Fruit fly (Drosophila melanogaster) whole organism, prepupa: Measurements from ENCODE around the gene Cht11.

ENCODE experiments used
- Blimp-1 ChIP-seq: fragments of 200-800 bp; sonication (Bioruptor generic); optimal IDR thresholded peaks from 3 replicates; lab custom pipeline; 2017; ENCODE audit warnings: missing biosample characterization, missing genetic modification characterization, mild to moderate bottlenecking, moderate library complexity, missing genetic modification reagents
- CG10631 ChIP-seq: fragments of 200-800 bp; sonication (Bioruptor generic); optimal IDR thresholded peaks from 2 replicates; lab custom pipeline; 2016; ENCODE audit warnings: missing biosample characterization, missing genetic modification characterization
- CG10669 ChIP-seq: fragments of 200-800 bp; sonication (Bioruptor generic); optimal IDR thresholded peaks from 3 replicates; lab custom pipeline; 2018; ENCODE audit warnings: missing biosample characterization, mild to moderate bottlenecking, missing genetic modification characterization, moderate library complexity
- CG11294 ChIP-seq: fragments of 200-800 bp; sonication (Bioruptor generic); IDR thresholded peaks from 2 replicates; pipeline ENCODE4 v1.3.6; 2022; ENCODE audit warnings: missing biosample characterization, missing genetic modification characterization
- CG11762 ChIP-seq: fragments of 200-800 bp; sonication (Bioruptor generic); optimal IDR thresholded peaks from 3 replicates; lab custom pipeline; 2016; ENCODE audit warnings: missing biosample characterization, missing genetic modification characterization; ENCODE audit not compliant: insufficient read depth
- CG11902 ChIP-seq: fragments of 200-800 bp; sonication (Bioruptor generic); optimal IDR thresholded peaks from 3 replicates; lab custom pipeline; 2016; ENCODE audit warnings: missing biosample characterization, missing genetic modification characterization
- CG15336 ChIP-seq: fragments of 200-800 bp; sonication (Bioruptor generic); IDR thresholded peaks from 2 replicates; pipeline ENCODE4 v1.3.6; 2022; ENCODE audit warnings: missing biosample characterization, missing genetic modification characterization
- CG1621 ChIP-seq: fragments of 200-800 bp; sonication (Bioruptor generic); optimal IDR thresholded peaks from 3 replicates; lab custom pipeline; 2018; ENCODE audit warnings: missing biosample characterization, mild to moderate bottlenecking, missing genetic modification characterization
- CG16779 ChIP-seq: fragments of 200-800 bp; sonication (Bioruptor generic); optimal IDR thresholded peaks from 3 replicates; lab custom pipeline; 2017; ENCODE audit warnings: missing biosample characterization, mild to moderate bottlenecking, missing genetic modification characterization
- CG3032 ChIP-seq: fragments of 200-800 bp; optimal IDR thresholded peaks from 2 replicates; lab custom pipeline; 2019; ENCODE audit warnings: missing biosample characterization, mild to moderate bottlenecking, missing genetic modification characterization, moderate library complexity
- CG31627 ChIP-seq: fragments of 200-800 bp; sonication (Bioruptor generic); optimal IDR thresholded peaks from 3 replicates; lab custom pipeline; 2016; ENCODE audit warnings: missing biosample characterization, missing genetic modification characterization
- CG32006 ChIP-seq: fragments of 200-800 bp; sonication (Bioruptor generic); optimal IDR thresholded peaks from 3 replicates; lab custom pipeline; 2017; ENCODE audit warnings: missing biosample characterization, mild to moderate bottlenecking, missing genetic modification characterization
- CG34406 ChIP-seq: fragments of 200-800 bp; sonication (Bioruptor generic); optimal IDR thresholded peaks from 3 replicates; lab custom pipeline; 2016; ENCODE audit warnings: missing biosample characterization, missing genetic modification characterization
- CG4318 ChIP-seq: fragments of 200-800 bp; sonication (Bioruptor generic); optimal IDR thresholded peaks from 3 replicates; lab custom pipeline; 2017; ENCODE audit warnings: missing biosample characterization, mild to moderate bottlenecking, missing genetic modification characterization
- CG6163 ChIP-seq: fragments of 200-800 bp; sonication (Bioruptor generic); IDR thresholded peaks from 3 replicates; pipeline ENCODE4 v1.3.6; 2022; ENCODE audit warnings: missing biosample characterization, missing genetic modification characterization
- CG6792 ChIP-seq: fragments of 200-800 bp; sonication (Bioruptor generic); optimal IDR thresholded peaks from 3 replicates; lab custom pipeline; 2016; ENCODE audit warnings: missing biosample characterization, missing genetic modification characterization
- CG6854 ChIP-seq: fragments of 200-800 bp; sonication (Bioruptor generic); optimal IDR thresholded peaks from 2 replicates; lab custom pipeline; 2017; ENCODE audit warnings: missing biosample characterization, mild to moderate bottlenecking, missing genetic modification characterization
- CG7368 ChIP-seq: fragments of 200-800 bp; sonication (Bioruptor generic); optimal IDR thresholded peaks from 3 replicates; lab custom pipeline; 2016; ENCODE audit warnings: missing biosample characterization, missing genetic modification characterization
- CG8119 ChIP-seq: fragments of 200-800 bp; sonication (Bioruptor generic); IDR thresholded peaks from 3 replicates; pipeline ENCODE4 v1.3.6; 2022; ENCODE audit warnings: missing biosample characterization, missing genetic modification characterization
- CG8319 ChIP-seq: fragments of 200-800 bp; sonication (Bioruptor generic); optimal IDR thresholded peaks from 3 replicates; lab custom pipeline; 2016; ENCODE audit warnings: missing biosample characterization, missing genetic modification characterization
- CG8632 ChIP-seq: fragments of 200-800 bp; sonication (Bioruptor generic); optimal IDR thresholded peaks from 3 replicates; lab custom pipeline; 2016; ENCODE audit warnings: missing biosample characterization, missing genetic modification characterization
- CG9139 ChIP-seq: fragments of 200-800 bp; sonication (Bioruptor generic); optimal IDR thresholded peaks from 3 replicates; lab custom pipeline; 2017; ENCODE audit warnings: missing biosample characterization, mild to moderate bottlenecking, missing genetic modification characterization
- Eip75B ChIP-seq: fragments of 200-800 bp; sonication (Bioruptor generic); optimal IDR thresholded peaks from 3 replicates; lab custom pipeline; 2016; ENCODE audit warnings: missing biosample characterization, missing genetic modification characterization
- Eip78C ChIP-seq: fragments of 200-800 bp; sonication (Bioruptor generic); peaks from one replicate; lab custom pipeline; 2016; ENCODE audit warnings: missing biosample characterization, missing genetic modification characterization
- Eip93F ChIP-seq: fragments of 200-800 bp; sonication (Bioruptor generic); optimal IDR thresholded peaks from 2 replicates; lab custom pipeline; 2016; ENCODE audit warnings: missing biosample characterization, mild to moderate bottlenecking, missing genetic modification characterization
- Ets21C ChIP-seq: fragments of 200-800 bp; sonication (Bioruptor generic); optimal IDR thresholded peaks from 3 replicates; lab custom pipeline; 2016; ENCODE audit warnings: missing biosample characterization, missing genetic modification characterization
- Ets96B ChIP-seq: fragments of 200-800 bp; optimal IDR thresholded peaks from 2 replicates; lab custom pipeline; 2019; ENCODE audit warnings: missing biosample characterization, mild to moderate bottlenecking, missing genetic modification characterization, moderate library complexity
- Gug ChIP-seq: fragments of 200-800 bp; sonication (Bioruptor generic); IDR thresholded peaks from 2 replicates; pipeline ENCODE4 v1.3.6; 2022; ENCODE audit warnings: missing biosample characterization, missing genetic modification characterization
- Hr38 ChIP-seq: sonication (Bioruptor generic); optimal IDR thresholded peaks from 2 replicates; lab custom pipeline; 2016; ENCODE audit warnings: missing biosample characterization, missing genetic modification characterization
- Hr39 ChIP-seq: fragments of 200-800 bp; sonication (Bioruptor generic); optimal IDR thresholded peaks from 2 replicates; lab custom pipeline; 2016; ENCODE audit warnings: missing biosample characterization, missing genetic modification characterization
- Hr4 ChIP-seq: fragments of 200-800 bp; sonication (Bioruptor generic); optimal IDR thresholded peaks from 3 replicates; lab custom pipeline; 2016; ENCODE audit warnings: missing biosample characterization, missing genetic modification characterization
- Lpt ChIP-seq: fragments of 200-800 bp; sonication (Bioruptor generic); optimal IDR thresholded peaks from 3 replicates; lab custom pipeline; 2016; ENCODE audit warnings: missing biosample characterization, missing genetic modification characterization
- Met ChIP-seq: fragments of 200-800 bp; sonication (Bioruptor generic); optimal IDR thresholded peaks from 3 replicates; lab custom pipeline; 2016; ENCODE audit warnings: missing biosample characterization, missing genetic modification characterization
- Sox14 ChIP-seq: fragments of 200-800 bp; sonication (Bioruptor generic); optimal IDR thresholded peaks from 3 replicates; lab custom pipeline; 2016; ENCODE audit warnings: missing biosample characterization, missing genetic modification characterization
- achi ChIP-seq: fragments of 200-800 bp; sonication (Bioruptor generic); optimal IDR thresholded peaks from 3 replicates; lab custom pipeline; 2016; ENCODE audit warnings: missing biosample characterization, missing genetic modification characterization
- cyc ChIP-seq: fragments of 200-800 bp; sonication (Bioruptor generic); optimal IDR thresholded peaks from 3 replicates; lab custom pipeline; 2016; ENCODE audit warnings: missing biosample characterization, missing genetic modification characterization
- dsx ChIP-seq: fragments of 200-800 bp; optimal IDR thresholded peaks from 3 replicates; lab custom pipeline; 2019; ENCODE audit warnings: missing biosample characterization, mild to moderate bottlenecking, missing genetic modification characterization, moderate library complexity; ENCODE audit not compliant: poor library complexity, severe bottlenecking
- eg ChIP-seq: fragments of 200-800 bp; sonication (Bioruptor generic); IDR thresholded peaks from 3 replicates; pipeline ENCODE4 v1.3.6; 2022; ENCODE audit warnings: missing biosample characterization, missing genetic modification characterization
- esn ChIP-seq: fragments of 200-800 bp; sonication (Bioruptor generic); optimal IDR thresholded peaks from 2 replicates; lab custom pipeline; 2016; ENCODE audit warnings: missing biosample characterization, mild to moderate bottlenecking, missing genetic modification characterization, moderate library complexity
- fd59A ChIP-seq: fragments of 200-800 bp; sonication (Bioruptor generic); optimal IDR thresholded peaks from 2 replicates; lab custom pipeline; 2017; ENCODE audit warnings: missing biosample characterization, mild to moderate bottlenecking, missing genetic modification characterization, missing genetic modification reagents
- fd85E ChIP-seq: fragments of 200-800 bp; sonication (Bioruptor generic); optimal IDR thresholded peaks from 3 replicates; lab custom pipeline; 2016; ENCODE audit warnings: missing biosample characterization, missing genetic modification characterization
- fkh ChIP-seq: fragments of 200-800 bp; sonication (Bioruptor generic); optimal IDR thresholded peaks from 3 replicates; lab custom pipeline; 2017; ENCODE audit warnings: missing biosample characterization, mild to moderate bottlenecking, missing genetic modification characterization, moderate library complexity
- lz ChIP-seq: fragments of 200-800 bp; sonication (Bioruptor generic); optimal IDR thresholded peaks from 3 replicates; lab custom pipeline; 2016; ENCODE audit warnings: missing biosample characterization, missing genetic modification characterization
- net ChIP-seq: fragments of 200-800 bp; sonication (Bioruptor generic); optimal IDR thresholded peaks from 3 replicates; lab custom pipeline; 2016; ENCODE audit warnings: missing biosample characterization, missing genetic modification characterization
- pdm3 ChIP-seq: fragments of 200-800 bp; sonication (Bioruptor generic); optimal IDR thresholded peaks from 3 replicates; lab custom pipeline; 2016; ENCODE audit warnings: missing biosample characterization, missing genetic modification characterization
- salr ChIP-seq, 2 experiments: fragments of 200-800 bp; sonication (Bioruptor generic); optimal IDR thresholded peaks; 3 replicates each; lab custom pipeline; 2016 to 2018; ENCODE audit warnings: missing biosample characterization in 2 of 2, missing genetic modification characterization in 2 of 2, mild to moderate bottlenecking in 1 of 2
- spab ChIP-seq: fragments of 200-800 bp; sonication (Bioruptor generic); optimal IDR thresholded peaks from 2 replicates; lab custom pipeline; 2017; ENCODE audit warnings: missing biosample characterization, mild to moderate bottlenecking, missing genetic modification characterization, missing genetic modification reagents
- ss ChIP-seq, 2 experiments: fragments of 200-800 bp; sonication (Bioruptor generic); optimal IDR thresholded peaks; 2 replicates in 1 of 2; 3 replicates in 1 of 2; lab custom pipeline; 2017 to 2018; ENCODE audit warnings: mild to moderate bottlenecking in 2 of 2, missing biosample characterization in 2 of 2, missing genetic modification characterization in 2 of 2, moderate library complexity in 1 of 2
- svp ChIP-seq: fragments of 200-800 bp; sonication (Bioruptor generic); peaks from one replicate; lab custom pipeline; 2016; ENCODE audit warnings: missing biosample characterization, missing genetic modification characterization
- vri ChIP-seq: fragments of 200-800 bp; sonication (Bioruptor generic); optimal IDR thresholded peaks from 3 replicates; lab custom pipeline; 2016; ENCODE audit warnings: missing biosample characterization, mild to moderate bottlenecking, missing genetic modification characterization

The Cht11 gene

DNA sequence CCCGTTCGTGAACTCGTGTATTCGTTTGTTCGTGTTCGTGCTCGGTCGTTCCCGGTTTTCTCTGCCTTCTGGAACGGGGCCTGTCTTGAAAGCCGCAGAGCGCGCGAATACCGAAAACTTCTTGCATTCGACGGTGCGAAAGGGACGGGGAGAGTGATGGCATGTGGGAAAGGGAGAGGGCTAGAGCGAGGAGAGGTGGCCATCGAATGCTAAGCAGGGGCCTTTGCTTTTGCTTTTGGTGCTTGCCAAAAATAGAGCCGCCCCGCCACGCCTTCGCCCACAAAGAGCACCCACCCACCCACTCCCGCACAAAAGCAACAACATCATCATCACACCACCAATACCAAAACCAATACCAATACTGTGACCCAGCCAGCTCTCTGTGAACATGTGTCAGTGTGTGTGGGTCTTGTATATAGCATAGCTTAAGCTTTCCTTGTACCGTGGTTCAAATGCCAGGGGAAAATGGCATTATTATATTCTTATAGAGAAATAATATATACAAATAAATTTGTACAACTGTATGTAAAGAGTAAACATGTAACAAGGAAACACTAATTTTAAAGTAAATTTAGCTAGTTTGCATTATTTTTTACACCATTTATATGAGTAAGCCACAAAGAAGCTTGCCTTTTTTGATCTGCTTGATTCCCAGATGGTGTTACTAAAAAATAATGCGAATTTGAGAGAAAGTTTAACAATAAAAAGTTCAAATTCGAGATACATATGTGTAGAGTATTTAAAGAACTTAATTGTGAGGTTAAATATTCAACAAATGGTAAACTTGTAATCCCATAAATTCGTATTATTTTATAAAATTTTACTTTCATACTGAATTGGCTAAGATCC lies 18.1 kb upstream of the Cht11 start, which contains the start of gene CG14434:
CG14434 (minus strand) TSS at position 20 of the 849 bp plus-strand sequence.
- TF ChIP-seq CG8632 (GFP tag; lab: Kevin White, UChicago) (peak; percentile 83), Hr4 (GFP tag; lab: Kevin White, UChicago) (peak; percentile 82), CG31627 (peak; percentile 62), spab (GFP tag; lab: Kevin White, UChicago) (peak; percentile 84), Eip75B (GFP tag; lab: Kevin White, UChicago) (peak; percentile 75), CG32006 (peak; percentile 94), dsx (GFP tag; lab: Kevin White, UChicago) (peak; percentile 43), Ets96B (peak; percentile 68), ss (GFP tag; optimal IDR thresholded peaks at IDR 0.05; lab: Kevin White, UChicago) (peak; percentile 11 to 66), CG1621 (tag; lab: Kevin White, UChicago) (no peak), CG6163 (no peak; the same call in 2 of the 3 replicates), CG11294 (GFP tag; lab: Robert Waterston, UW) (peak; percentile 6; the same call in 1 of the 2 replicates), CG16779 (tag; lab: Kevin White, UChicago) (peak; percentile 45), Sox14 (GFP tag; lab: Kevin White, UChicago) (peak; percentile 79), CG11902 (peak; percentile 65), cyc (peak; percentile 62), salr (GFP tag; optimal IDR thresholded peaks at IDR 0.05; lab: Kevin White, UChicago) (peak in 1 of 2 experiments; percentile 93), Met (GFP tag; lab: Kevin White, UChicago) (peak; percentile 83), CG15336 (GFP tag; lab: Robert Waterston, UW) (peak; percentile 49), Hr38 (GFP tag; lab: Kevin White, UChicago) (no peak), achi (GFP tag; lab: Kevin White, UChicago) (peak; percentile 78), Lpt (peak; percentile 46), Blimp-1 (GFP tag; lab: Kevin White, UChicago) (peak; percentile 59), CG4318 (GFP tag; lab: Kevin White, UChicago) (peak; percentile 90), fd59A (peak; percentile 74), CG11762 (GFP tag; lab: Kevin White, UChicago) (peak; percentile 67), CG6854 (GFP tag; lab: Kevin White, UChicago) (no peak), lz (peak; percentile 80), eg (GFP tag; lab: Robert Waterston, UW) (peak; percentile 27; the same call in 1 of the 3 replicates), CG10669 (peak; percentile 75), fd85E (GFP tag; lab: Kevin White, UChicago) (no peak), CG9139 (GFP tag; lab: Kevin White, UChicago) (peak; percentile 37), Gug (GFP tag; lab: Robert Waterston, UW) (peak; percentile 33), Ets21C (GFP tag; lab: Kevin White, UChicago) (peak; percentile 49), CG7368 (GFP tag; lab: Kevin White, UChicago) (peak; percentile 41), CG8119 (GFP tag; lab: Robert Waterston, UW) (peak; percentile 55; the same call in 2 of the 3 replicates), Eip78C (GFP tag; lab: Kevin White, UChicago) (peak; percentile 95), esn (GFP tag; lab: Kevin White, UChicago) (peak; percentile 87), CG6792 (peak; percentile 68), svp (GFP tag; lab: Kevin White, UChicago) (peak; percentile 87), vri (GFP tag; lab: Kevin White, UChicago) (no peak), CG3032 (tag; lab: Kevin White, UChicago) (peak; percentile 75), Eip93F (GFP tag; lab: Kevin White, UChicago) (no peak), CG8319 (GFP tag; lab: Kevin White, UChicago) (peak; percentile 56), fkh (GFP tag; lab: Kevin White, UChicago) (peak; percentile 5), pdm3 (peak; percentile 77), net (peak; percentile 75), Hr39 (GFP tag; lab: Kevin White, UChicago) (peak; percentile 67), CG34406 (GFP tag; lab: Kevin White, UChicago) (peak; percentile 73), CG10631 (peak; percentile 78)
